Worm (Caenorhabditis elegans) whole organism, L1 larva: ENCODE data around the gene grwd-1.

ENCODE experiments used
- C34B4.2 ChIP-seq: sonication (generic microtip); optimal IDR thresholded peaks from 2 replicates; lab custom pipeline; 2017; ENCODE audit warnings: mild to moderate bottlenecking, missing genetic modification characterization, missing compliant biosample characterization
- aha-1 ChIP-seq: fragments of 150-350 bp; optimal IDR thresholded peaks from 2 replicates; lab custom pipeline; 2014; ENCODE audit warnings: missing biosample characterization, missing genetic modification characterization
- aly-2 ChIP-seq: fragments of 150-350 bp; optimal IDR thresholded peaks from 2 replicates; lab custom pipeline; 2014; ENCODE audit warnings: missing biosample characterization, missing genetic modification characterization
- blmp-1 ChIP-seq: fragments of 150-350 bp; optimal IDR thresholded peaks from 2 replicates; lab custom pipeline; 2014; ENCODE audit warnings: missing biosample characterization, missing genetic modification characterization
- ceh-88 ChIP-seq: fragments of 200-800 bp; sonication (Bioruptor generic); IDR thresholded peaks from 2 replicates; pipeline ENCODE4 v1.3.6; 2022; ENCODE audit warnings: missing genetic modification characterization, missing compliant biosample characterization
- ces-1 ChIP-seq: fragments of 150-350 bp; optimal IDR thresholded peaks from 2 replicates; lab custom pipeline; 2014; ENCODE audit warnings: missing biosample characterization, missing genetic modification reagents, missing genetic modification characterization
- dsc-1 ChIP-seq: sonication (generic microtip); optimal IDR thresholded peaks from 2 replicates; lab custom pipeline; 2016; ENCODE audit warnings: mild to moderate bottlenecking, missing genetic modification characterization, missing compliant biosample characterization
- efl-1 ChIP-seq, 4 experiments: fragments of 150-350 bp; optimal IDR thresholded peaks in 3 of 4; peaks in 1 of 4; 1 replicate in 1 of 4; 2 replicates in 3 of 4; lab custom pipeline; 2014; ENCODE audit warnings: missing biosample characterization in 2 of 4, missing genetic modification characterization in 2 of 4, missing genetic modification reagents in 2 of 4
- efl-3 ChIP-seq: fragments of 200-800 bp; sonication (Bioruptor generic); optimal IDR thresholded peaks from 2 replicates; lab custom pipeline; 2018; ENCODE audit warnings: mild to moderate bottlenecking, missing genetic modification characterization, missing compliant biosample characterization
- egl-13 ChIP-seq: sonication (generic microtip); optimal IDR thresholded peaks from 2 replicates; lab custom pipeline; 2016; ENCODE audit warnings: missing genotype, missing genetic modification reagents, missing genetic modification characterization, missing compliant biosample characterization
- elt-2 ChIP-seq: sonication (generic microtip); optimal IDR thresholded peaks from 2 replicates; lab custom pipeline; 2016; ENCODE audit warnings: missing genetic modification characterization, mild to moderate bottlenecking, inconsistent platforms, missing compliant biosample characterization, missing genetic modification reagents
- ets-5 ChIP-seq: fragments of 200-800 bp; sonication (Bioruptor generic); IDR thresholded peaks from 2 replicates; pipeline ENCODE4 v1.3.6; 2022; ENCODE audit warnings: missing genetic modification characterization, missing compliant biosample characterization
- fkh-10 ChIP-seq: sonication (generic microtip); optimal IDR thresholded peaks from 2 replicates; lab custom pipeline; 2017; ENCODE audit warnings: missing biosample characterization, missing genetic modification reagents, missing genetic modification characterization
- hpl-2 ChIP-seq: fragments of 150-350 bp; optimal IDR thresholded peaks from 2 replicates; lab custom pipeline; 2014; ENCODE audit warnings: missing biosample characterization, missing genetic modification reagents, missing genetic modification characterization
- lin-14 ChIP-seq: fragments of 200-800 bp; sonication (Bioruptor generic); optimal IDR thresholded peaks from 2 replicates; lab custom pipeline; 2018; ENCODE audit warnings: mild to moderate bottlenecking, missing genetic modification characterization, moderate library complexity, missing compliant biosample characterization
- lin-15B ChIP-seq: fragments of 150-350 bp; sonication (generic microtip); optimal IDR thresholded peaks from 3 replicates; lab custom pipeline; 2014; ENCODE audit warnings: missing biosample characterization, missing genetic modification characterization
- lin-35 ChIP-seq, 2 experiments: fragments of 150-350 bp; optimal IDR thresholded peaks; 2 replicates each; lab custom pipeline; 2014; ENCODE audit warnings: missing biosample characterization in 2 of 2, missing genetic modification characterization in 2 of 2, missing genetic modification reagents in 2 of 2
- lir-3 ChIP-seq: sonication (generic microtip); optimal IDR thresholded peaks from 2 replicates; lab custom pipeline; 2016; ENCODE audit warnings: mild to moderate bottlenecking, missing genetic modification characterization, moderate library complexity, missing compliant biosample characterization; ENCODE audit not compliant: poor library complexity
- lsy-2 ChIP-seq, 2 experiments: fragments of 150-350 bp; optimal IDR thresholded peaks; 2 replicates each; lab custom pipeline; 2014; ENCODE audit warnings: missing biosample characterization in 2 of 2, missing genetic modification characterization in 2 of 2
- mdl-1 ChIP-seq, 2 experiments: fragments of 150-350 bp; optimal IDR thresholded peaks; 2 replicates each; lab custom pipeline; 2014 to 2017; ENCODE audit warnings: missing biosample characterization in 2 of 2, missing genetic modification characterization in 2 of 2, inconsistent platforms in 1 of 2
- mef-2 ChIP-seq: fragments of 150-350 bp; optimal IDR thresholded peaks from 2 replicates; lab custom pipeline; 2014; ENCODE audit warnings: missing biosample characterization, missing genetic modification characterization
- mep-1 ChIP-seq: fragments of 150-350 bp; optimal IDR thresholded peaks from 2 replicates; lab custom pipeline; 2014; ENCODE audit warnings: missing biosample characterization, missing genetic modification characterization
- nhr-11 ChIP-seq: fragments of 150-350 bp; optimal IDR thresholded peaks from 2 replicates; lab custom pipeline; 2014; ENCODE audit warnings: missing biosample characterization, missing genetic modification characterization
- nhr-12 ChIP-seq: sonication (generic microtip); optimal IDR thresholded peaks from 2 replicates; lab custom pipeline; 2017; ENCODE audit warnings: missing biosample characterization, missing genetic modification characterization
- nhr-19 ChIP-seq: fragments of 200-800 bp; sonication (Bioruptor generic); conservative IDR thresholded peaks from 2 replicates; pipeline ENCODE4 v1.3.6; 2022; ENCODE audit warnings: missing genetic modification characterization, missing compliant biosample characterization
- nhr-28 ChIP-seq: fragments of 150-350 bp; optimal IDR thresholded peaks from 2 replicates; lab custom pipeline; 2014; ENCODE audit warnings: missing biosample characterization, missing genetic modification characterization
- nhr-47 ChIP-seq: sonication (generic microtip); optimal IDR thresholded peaks from 2 replicates; lab custom pipeline; 2016; ENCODE audit warnings: mild to moderate bottlenecking, missing genetic modification characterization, moderate library complexity, missing compliant biosample characterization
- nhr-71 ChIP-seq: sonication (generic microtip); optimal IDR thresholded peaks from 2 replicates; lab custom pipeline; 2016; ENCODE audit warnings: mild to moderate bottlenecking, missing genetic modification characterization, moderate library complexity, missing compliant biosample characterization
- nhr-85 ChIP-seq: sonication (generic microtip); peaks from one replicate; lab custom pipeline; 2016; ENCODE audit warnings: missing genetic modification characterization, inconsistent platforms, missing compliant biosample characterization
- pax-3 ChIP-seq: fragments of 200-800 bp; sonication (Bioruptor generic); optimal IDR thresholded peaks from 2 replicates; lab custom pipeline; 2018; ENCODE audit warnings: mild to moderate bottlenecking, missing genetic modification characterization, moderate library complexity, missing compliant biosample characterization
- skn-1 ChIP-seq: fragments of 150-350 bp; optimal IDR thresholded peaks from 2 replicates; lab custom pipeline; 2014; ENCODE audit warnings: missing biosample characterization, missing genetic modification characterization
- sox-4 ChIP-seq: sonication (generic microtip); optimal IDR thresholded peaks from 2 replicates; lab custom pipeline; 2016; ENCODE audit warnings: missing genetic modification characterization, missing compliant biosample characterization
- sup-37 ChIP-seq: fragments of 200-800 bp; sonication (Bioruptor generic); optimal IDR thresholded peaks from 2 replicates; lab custom pipeline; 2018; ENCODE audit warnings: mild to moderate bottlenecking, missing genetic modification characterization, missing compliant biosample characterization
- tbx-2 ChIP-seq: sonication (generic microtip); optimal IDR thresholded peaks from 2 replicates; lab custom pipeline; 2016; ENCODE audit warnings: missing genetic modification characterization, missing compliant biosample characterization
- unc-130 ChIP-seq: fragments of 150-350 bp; optimal IDR thresholded peaks from 2 replicates; lab custom pipeline; 2017; ENCODE audit warnings: missing biosample characterization, missing genetic modification characterization, inconsistent platforms
- unc-30 ChIP-seq: sonication (generic microtip); optimal IDR thresholded peaks from 2 replicates; lab custom pipeline; 2017; ENCODE audit warnings: missing biosample characterization, missing genetic modification characterization
- unc-86 ChIP-seq: sonication (generic microtip); optimal IDR thresholded peaks from 2 replicates; lab custom pipeline; 2016; ENCODE audit warnings: missing genetic modification characterization, missing compliant biosample characterization
- unc-98 ChIP-seq: fragments of 200-800 bp; sonication (Bioruptor generic); IDR thresholded peaks from 2 replicates; pipeline ENCODE4 v1.3.6; 2022; ENCODE audit warnings: missing genetic modification characterization, missing compliant biosample characterization
- xbp-1 ChIP-seq: sonication (generic microtip); optimal IDR thresholded peaks from 2 replicates; lab custom pipeline; 2016; ENCODE audit warnings: missing genetic modification characterization, missing compliant biosample characterization
- ztf-11 ChIP-seq, 2 experiments: sonication (generic microtip); optimal IDR thresholded peaks; 2 replicates each; lab custom pipeline; 2016 to 2017; ENCODE audit warnings: missing genetic modification characterization in 2 of 2, missing biosample characterization in 1 of 2, missing compliant biosample characterization in 1 of 2

Gene grwd-1

DNA sequence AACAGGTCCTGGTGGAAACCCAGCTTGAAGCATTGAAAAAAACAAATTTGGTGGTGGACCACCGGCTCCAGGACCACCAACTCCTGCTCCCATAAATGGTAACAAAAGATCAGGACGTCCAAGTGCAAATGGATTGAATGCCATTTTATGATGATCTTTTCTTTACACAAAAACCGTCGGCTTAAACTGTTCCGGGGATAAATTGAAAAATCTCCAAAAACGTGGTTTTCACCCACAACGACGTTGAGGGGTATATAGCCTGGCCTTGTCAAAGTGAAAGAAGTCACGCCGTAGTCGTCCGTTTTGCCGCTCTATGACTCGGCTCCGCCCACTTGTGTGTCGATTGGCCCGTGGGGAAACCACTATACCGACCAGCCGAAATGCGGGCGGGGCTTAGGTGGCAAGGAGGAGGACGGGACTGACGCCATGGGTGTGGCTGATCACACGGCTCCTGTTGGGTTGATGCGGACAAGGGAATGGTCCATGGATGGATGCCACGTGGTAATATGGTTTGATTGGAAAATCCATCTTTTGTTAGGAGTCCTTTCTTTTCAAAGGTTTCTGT, 17.1 kb upstream of the grwd-1 start, which contains the start of gene tbx-2 (continued):
- TF ChIP-seq mef-2 (tag; lab: Kevin White, UChicago) (no peak), nhr-19 (no peak), aly-2 (tag; lab: Kevin White, UChicago) (no peak), pax-3 (tag; lab: Kevin White, UChicago) (no peak), lin-15B (tag; lab: Kevin White, UChicago) (no peak), egl-13 (tag; lab: Kevin White, UChicago) (no peak), ceh-88 (GFP tag; lab: Robert Waterston, UW) (no peak), hpl-2 (GFP tag; lab: Kevin White, UChicago) (no peak), lin-35 (GFP tag; optimal IDR thresholded peaks at IDR 0.05; lab: Kevin White, UChicago) (no peak), nhr-47 (tag; lab: Kevin White, UChicago) (peak; percentile 13), sox-4 (no peak), unc-30 (tag; lab: Kevin White, UChicago) (no peak), ztf-11 (tag; optimal IDR thresholded peaks at IDR 0.05; lab: Kevin White, UChicago) (no peak), lin-14 (peak; percentile 23), dsc-1 (tag; lab: Kevin White, UChicago) (no peak)

DNA sequence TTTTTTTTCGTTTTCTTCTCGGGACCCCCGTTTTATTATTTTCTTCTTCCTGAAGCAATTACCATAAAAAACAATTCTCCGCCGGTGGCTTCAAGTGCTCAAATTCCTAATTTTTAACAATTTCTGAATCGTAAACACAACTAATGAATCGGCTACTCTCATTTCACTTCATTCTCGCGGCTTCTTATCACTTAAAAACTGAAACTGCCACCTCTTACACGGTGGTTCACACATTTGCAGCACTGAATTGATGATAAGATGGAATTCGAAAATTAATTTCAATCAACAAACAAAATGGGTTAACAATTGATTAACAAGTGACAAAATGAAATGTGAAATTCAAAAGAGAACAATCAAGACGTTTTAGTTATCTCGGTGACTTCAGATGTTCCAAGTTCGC, 16.2 kb upstream of the grwd-1 start:
- TF ChIP-seq fkh-10 (GFP tag; lab: Kevin White, UChicago) (no peak), unc-86 (tag; lab: Kevin White, UChicago) (no peak), nhr-85 (tag; lab: Kevin White, UChicago) (peak; percentile 35), efl-1 (optimal IDR thresholded peaks at IDR 0.05; lab: Kevin White, UChicago) (no peak), efl-1 (GFP tag; optimal IDR thresholded peaks at IDR 0.05 in 1 of 2; lab: Kevin White, UChicago) (peak in 1 of 2 experiments; percentile 59), skn-1 (no peak), lin-35 (GFP tag; optimal IDR thresholded peaks at IDR 0.05; lab: Kevin White, UChicago) (no peak), elt-2 (tag; lab: Kevin White, UChicago) (peak; percentile 13), tbx-2 (tag; lab: Kevin White, UChicago) (peak; percentile 19), nhr-47 (tag; lab: Kevin White, UChicago) (no peak), nhr-28 (tag; lab: Kevin White, UChicago) (no peak)

ce11 chrIII:5137685-5138084, 15.6 kb upstream of the grwd-1 start:
- TF ChIP-seq unc-130 (peak; percentile 44), blmp-1 (no peak), lir-3 (no peak), hpl-2 (GFP tag; lab: Kevin White, UChicago) (no peak), efl-1 (optimal IDR thresholded peaks at IDR 0.05; lab: Kevin White, UChicago) (no peak), efl-1 (GFP tag; optimal IDR thresholded peaks at IDR 0.05 in 1 of 2; lab: Kevin White, UChicago) (no peak), C34B4.2 (tag; lab: Kevin White, UChicago) (no peak)
- TF ChIP-seq, all 84 proteins: peak for 1

DNA sequence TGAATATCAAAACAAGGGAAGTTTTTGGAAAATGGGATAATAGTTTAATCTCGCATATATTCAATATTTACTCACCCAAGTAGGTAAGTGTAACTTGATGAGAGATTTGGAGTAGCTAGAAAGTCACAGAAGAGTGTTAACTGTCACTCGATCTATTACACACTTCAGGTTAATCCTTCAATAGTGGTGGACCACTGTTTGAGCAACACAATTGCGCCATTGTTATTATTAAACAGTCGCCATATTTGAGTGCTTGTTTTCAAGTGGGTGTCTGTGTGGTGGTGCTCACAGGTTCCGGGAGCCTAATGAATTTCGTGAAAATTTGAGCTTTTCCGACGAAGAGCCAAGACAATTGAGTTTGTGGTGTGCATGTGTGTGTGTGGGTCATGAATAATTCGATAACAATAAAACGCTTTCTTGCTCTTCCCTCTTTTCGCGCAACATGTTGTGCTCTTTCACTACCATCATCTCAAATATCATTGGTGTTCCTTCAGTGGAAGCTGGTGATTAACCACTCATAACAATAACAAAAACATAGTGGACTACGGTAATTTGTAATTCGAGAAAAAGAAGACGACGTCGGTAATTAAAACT, 14.2 kb upstream of the grwd-1 start:
- TF ChIP-seq efl-1 (optimal IDR thresholded peaks at IDR 0.05; lab: Kevin White, UChicago) (no peak), efl-1 (GFP tag; optimal IDR thresholded peaks at IDR 0.05 in 1 of 2; lab: Kevin White, UChicago) (peak in 1 of 2 experiments; percentile 8), unc-130 (no peak), nhr-11 (tag; lab: Kevin White, UChicago) (no peak), lin-35 (GFP tag; optimal IDR thresholded peaks at IDR 0.05; lab: Kevin White, UChicago) (no peak)

DNA sequence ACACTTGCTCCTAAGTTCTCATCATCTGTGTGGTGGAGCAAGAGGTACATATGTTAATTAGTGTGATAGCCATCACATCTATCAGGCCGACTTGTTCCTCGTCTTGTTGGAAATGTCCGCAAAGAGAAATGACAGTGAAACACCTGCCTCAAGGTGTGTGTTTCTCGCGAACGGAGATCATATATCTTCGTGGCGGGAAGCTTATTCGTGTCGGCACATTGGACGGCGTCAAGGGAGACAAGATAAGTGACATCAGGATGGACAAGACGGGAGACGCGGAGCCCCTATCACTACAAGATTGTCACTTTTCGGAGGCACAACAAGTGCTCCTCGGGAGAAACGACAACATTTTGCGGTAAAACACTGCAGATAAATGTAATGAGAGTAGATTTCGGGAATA, 13.5 kb upstream of the grwd-1 start:
- TF ChIP-seq sup-37 (GFP tag; lab: Kevin White, UChicago) (no peak), tbx-2 (tag; lab: Kevin White, UChicago) (peak; percentile 15)

- peak; percentile 27 for TF ChIP-seq nhr-71
- peak; percentile 40 to 73 for TF ChIP-seq lsy-2 (tag; optimal IDR thresholded peaks at IDR 0.05; lab: Kevin White, UChicago)
- no peak for TF ChIP-seq xbp-1 (tag; lab: Kevin White, UChicago)
- peak; percentile 65 for TF ChIP-seq lin-14
- TF ChIP-seq lin-15B (tag; lab: Kevin White, UChicago) = no peak
- no peak for TF ChIP-seq aly-2 (tag; lab: Kevin White, UChicago)
- TF ChIP-seq aha-1 (tag; lab: Kevin White, UChicago) = no peak
- TF ChIP-seq nhr-12 = no peak
- TF ChIP-seq mdl-1 (tag; optimal IDR thresholded peaks at IDR 0.05; lab: Kevin White, UChicago) = peak in 1 of 2 experiments; percentile 1
- no peak for TF ChIP-seq unc-98 (GFP tag; lab: Robert Waterston, UW)
- TF ChIP-seq tbx-2 (tag; lab: Kevin White, UChicago) = peak; percentile 96
- no peak for TF ChIP-seq ets-5
- no peak for TF ChIP-seq efl-3 (GFP tag; lab: Kevin White, UChicago)
- TF ChIP-seq ces-1 = no peak
- no peak for TF ChIP-seq mep-1 (tag; lab: Kevin White, UChicago)
- no peak for TF ChIP-seq lin-35 (GFP tag; optimal IDR thresholded peaks at IDR 0.05; lab: Kevin White, UChicago)
- TF ChIP-seq elt-2 (tag; lab: Kevin White, UChicago) = peak; percentile 29
Measured at ce11 chrIII:5140559-5140958, 12.7 kb upstream of the grwd-1 start.
